Worm (Caenorhabditis elegans) whole organism, L4/young adult: ENCODE data around the gene C06H5.14.
"Not testable (repeated sequence)": the region's sequence is repeated elsewhere in the genome, so short reads cannot be mapped to it uniquely, and the experiment has no call there.

ENCODE experiments used
- W03F9.2 ChIP-seq: fragments of 150-350 bp; optimal IDR thresholded peaks from 2 replicates; lab custom pipeline; 2014; ENCODE audit warnings: missing biosample characterization, missing genetic modification characterization
- dao-5 ChIP-seq: sonication (generic microtip); optimal IDR thresholded peaks from 2 replicates; lab custom pipeline; 2016; ENCODE audit warnings: missing genotype, missing genetic modification characterization, moderate library complexity, missing compliant biosample characterization
- him-1 ChIP-seq: sonication (generic microtip); optimal IDR thresholded peaks from 2 replicates; lab custom pipeline; 2016; ENCODE audit warnings: missing genotype, missing genetic modification reagents, missing genetic modification characterization, missing compliant biosample characterization

Gene C06H5.14

ce11 chrV:17903829-17904228 lies at the start of gene C06H5.14:
Gene C06H5.14, plus strand, starts transcription at chrV:17904129.
- TF ChIP-seq W03F9.2, him-1, dao-5: not testable (repeated sequence)

ce11 chrV:17855889-17856288 lies 48.0 kb upstream of the C06H5.14 start, which contains the start of gene tcc-1:
Gene tcc-1, minus strand, starts transcription at chrV:17855989.
- no peak for TF ChIP-seq dao-5
- no peak for TF ChIP-seq him-1

ce11 chrV:17857901-17858300 lies 46.0 kb upstream of the C06H5.14 start:
- TF ChIP-seq W03F9.2 (no peak), him-1 (peak; percentile 71), dao-5 (no peak)

- TF ChIP-seq him-1 = no peak
- TF ChIP-seq dao-5 = no peak
- no peak for TF ChIP-seq W03F9.2
Observed at ce11 chrV:17859065-17859464, 44.9 kb upstream of the C06H5.14 start.

- TF ChIP-seq him-1 (no peak), W03F9.2 (no peak), dao-5 (no peak)
Observed at ce11 chrV:17859519-17859918, 44.4 kb upstream of the C06H5.14 start.

- TF ChIP-seq him-1, dao-5, W03F9.2: not testable (repeated sequence)
Observed at ce11 chrV:17865309-17865708, 38.6 kb upstream of the C06H5.14 start, which contains the start of gene Y59A8A.8. Gene Y59A8A.8, plus strand, starts transcription at chrV:17865609.

- no peak for TF ChIP-seq him-1
- TF ChIP-seq dao-5 = no peak
- TF ChIP-seq W03F9.2 = no peak
Observed at ce11 chrV:17870569-17870968, 33.4 kb upstream of the C06H5.14 start, which contains the start of gene csn-1. Gene csn-1, minus strand, starts transcription at chrV:17870651.

ce11 chrV:17871049-17871448 lies 32.9 kb upstream of the C06H5.14 start, which contains the start of gene phf-14:
Gene phf-14, plus strand, starts transcription at chrV:17871393.
- TF ChIP-seq W03F9.2 (peak; percentile 76), him-1 (no peak), dao-5 (no peak)

- TF ChIP-seq dao-5 (no peak), him-1 (no peak), W03F9.2 (no peak)
Observed at ce11 chrV:17888939-17889338, 15.0 kb upstream of the C06H5.14 start, which contains the start of gene C06H5.6. Gene C06H5.6, minus strand, starts transcription at chrV:17888984.

- TF ChIP-seq dao-5 (no peak), him-1 (no peak), W03F9.2 (no peak)
Observed at ce11 chrV:17891317-17891716, 12.6 kb upstream of the C06H5.14 start.

- not testable (repeated sequence) for TF ChIP-seq him-1, W03F9.2, dao-5
Observed at ce11 chrV:17893959-17894358, 10.0 kb upstream of the C06H5.14 start, which contains the start of gene C06H5.11. Gene C06H5.11, minus strand, starts transcription at chrV:17894059.

- TF ChIP-seq him-1, W03F9.2, dao-5: not testable (repeated sequence)
Observed at ce11 chrV:17894485-17894884, 9.4 kb upstream of the C06H5.14 start, which contains the start of gene C06H5.12. Gene C06H5.12, plus strand, starts transcription at chrV:17894785.

- TF ChIP-seq W03F9.2 = no peak
Observed at ce11 chrV:17896736-17897353, 7.1 kb upstream of the C06H5.14 start, which contains the start of gene fbxa-156. Gene fbxa-156, minus strand, starts transcription at chrV:17896786.

ce11 chrV:17897646-17898045 lies 6.3 kb upstream of the C06H5.14 start, which contains the start of gene C06H5.13:
Gene C06H5.13, minus strand, starts transcription at chrV:17897746.
- not testable (repeated sequence) for TF ChIP-seq him-1, W03F9.2, dao-5

- no peak for TF ChIP-seq dao-5
- no peak for TF ChIP-seq W03F9.2
- no peak for TF ChIP-seq him-1
Observed at ce11 chrV:17899503-17899902, 4.4 kb upstream of the C06H5.14 start, which contains the start of gene fbxa-157. Gene fbxa-157, plus strand, starts transcription at chrV:17899803.

ce11 chrV:17905765-17906164 lies 1.8 kb downstream of the C06H5.14 start:
- no peak for TF ChIP-seq dao-5
